Worm (Caenorhabditis elegans) whole organism, L3 larva: Measurements from ENCODE around the gene F10D7.5.

ENCODE experiments used
- R02D3.7 ChIP-seq: fragments of 150-350 bp; optimal IDR thresholded peaks from 2 replicates; lab custom pipeline; 2014; ENCODE audit warnings: missing biosample characterization, missing genetic modification characterization
- ZK546.5 ChIP-seq: sonication (generic microtip); optimal IDR thresholded peaks from 2 replicates; lab custom pipeline; 2017; ENCODE audit warnings: missing biosample characterization, missing genetic modification characterization
- ama-1 ChIP-seq: fragments of 150-350 bp; optimal IDR thresholded peaks from 2 replicates; lab custom pipeline; 2018
- ceh-16 ChIP-seq: sonication (generic microtip); optimal IDR thresholded peaks from 2 replicates; lab custom pipeline; 2017; ENCODE audit warnings: missing biosample characterization, missing genetic modification characterization
- ceh-28 ChIP-seq: fragments of 150-350 bp; optimal IDR thresholded peaks from 2 replicates; lab custom pipeline; 2014; ENCODE audit warnings: missing biosample characterization, missing genetic modification reagents, missing genetic modification characterization
- ceh-82 ChIP-seq: fragments of 150-350 bp; optimal IDR thresholded peaks from 2 replicates; lab custom pipeline; 2014; ENCODE audit warnings: missing biosample characterization, missing genetic modification characterization
- daf-12 ChIP-seq: fragments of 150-350 bp; optimal IDR thresholded peaks from 2 replicates; lab custom pipeline; 2014; ENCODE audit warnings: missing biosample characterization, missing genetic modification reagents, missing genetic modification characterization
- egl-5 ChIP-seq: fragments of 150-350 bp; optimal IDR thresholded peaks from 2 replicates; lab custom pipeline; 2017; ENCODE audit warnings: missing biosample characterization, missing genetic modification reagents, missing genetic modification characterization, inconsistent platforms
- elt-1 ChIP-seq: fragments of 150-350 bp; optimal IDR thresholded peaks from 2 replicates; lab custom pipeline; 2014; ENCODE audit warnings: missing biosample characterization, missing genetic modification characterization
- elt-2 ChIP-seq: sonication (generic microtip); optimal IDR thresholded peaks from 2 replicates; lab custom pipeline; 2016; ENCODE audit warnings: missing genetic modification reagents, mild to moderate bottlenecking, missing genetic modification characterization, missing compliant biosample characterization
- elt-3 ChIP-seq, 3 experiments: fragments of 150-350 bp in 1 of 3; sonication (generic microtip) in 2 of 3; optimal IDR thresholded peaks; 2 replicates in 2 of 3; 4 replicates in 1 of 3; lab custom pipeline; 2014 to 2017; ENCODE audit warnings: missing biosample characterization in 3 of 3, missing genetic modification characterization in 3 of 3
- eor-1 ChIP-seq, 2 experiments: fragments of 150-350 bp; optimal IDR thresholded peaks; 2 replicates each; lab custom pipeline; 2014 to 2018; ENCODE audit warnings: missing biosample characterization in 2 of 2, missing genetic modification characterization in 2 of 2
- fkh-10 ChIP-seq: sonication (generic microtip); optimal IDR thresholded peaks from 2 replicates; lab custom pipeline; 2017; ENCODE audit warnings: missing biosample characterization, missing genetic modification reagents, missing genetic modification characterization
- fkh-2 ChIP-seq: fragments of 150-350 bp; optimal IDR thresholded peaks from 2 replicates; lab custom pipeline; 2014; ENCODE audit warnings: missing biosample characterization, missing genetic modification reagents, missing genetic modification characterization
- fos-1 ChIP-seq: fragments of 150-350 bp; optimal IDR thresholded peaks from 2 replicates; lab custom pipeline; 2014; ENCODE audit warnings: missing biosample characterization, missing genetic modification characterization
- hmg-11 ChIP-seq: sonication (generic microtip); optimal IDR thresholded peaks from 2 replicates; lab custom pipeline; 2016; ENCODE audit warnings: missing genetic modification characterization, missing compliant biosample characterization
- jun-1 ChIP-seq: fragments of 150-350 bp; optimal IDR thresholded peaks from 2 replicates; lab custom pipeline; 2014; ENCODE audit warnings: missing biosample characterization, missing genetic modification reagents, missing genetic modification characterization
- lin-15B ChIP-seq: fragments of 150-350 bp; optimal IDR thresholded peaks from 2 replicates; lab custom pipeline; 2014; ENCODE audit warnings: missing biosample characterization, missing genetic modification characterization
- lin-39 ChIP-seq: fragments of 150-350 bp; optimal IDR thresholded peaks from 2 replicates; lab custom pipeline; 2018; ENCODE audit warnings: missing biosample characterization, missing genetic modification reagents, missing genetic modification characterization
- lsy-12 ChIP-seq: sonication (generic microtip); optimal IDR thresholded peaks from 2 replicates; lab custom pipeline; 2016; ENCODE audit warnings: mild to moderate bottlenecking, missing genetic modification characterization, missing compliant biosample characterization
- nfya-1 ChIP-seq: sonication (generic microtip); optimal IDR thresholded peaks from 2 replicates; lab custom pipeline; 2017; ENCODE audit warnings: missing genetic modification characterization, mild to moderate bottlenecking, missing compliant biosample characterization, antibody characterized with exemption, moderate library complexity; ENCODE audit not compliant: insufficient read depth
- nhr-12 ChIP-seq: fragments of 150-350 bp; optimal IDR thresholded peaks from 2 replicates; lab custom pipeline; 2014; ENCODE audit warnings: missing biosample characterization, missing genetic modification characterization
- nhr-23 ChIP-seq: fragments of 150-350 bp; optimal IDR thresholded peaks from 2 replicates; lab custom pipeline; 2014; ENCODE audit warnings: missing biosample characterization, missing genetic modification reagents, missing genetic modification characterization
- nhr-25 ChIP-seq: sonication (generic microtip); optimal IDR thresholded peaks from 2 replicates; lab custom pipeline; 2017; ENCODE audit warnings: missing biosample characterization, missing genetic modification characterization
- nhr-28 ChIP-seq: fragments of 150-350 bp; optimal IDR thresholded peaks from 2 replicates; lab custom pipeline; 2014; ENCODE audit warnings: missing biosample characterization, missing genetic modification characterization
- nhr-43 ChIP-seq: sonication (generic microtip); optimal IDR thresholded peaks from 2 replicates; lab custom pipeline; 2016; ENCODE audit warnings: mild to moderate bottlenecking, missing genetic modification characterization, missing compliant biosample characterization; ENCODE audit not compliant: poor library complexity, severe bottlenecking
- nhr-67 ChIP-seq: fragments of 150-350 bp; optimal IDR thresholded peaks from 2 replicates; lab custom pipeline; 2014; ENCODE audit warnings: missing biosample characterization, missing genetic modification characterization
- nhr-76 ChIP-seq: fragments of 150-350 bp; sonication (generic microtip); optimal IDR thresholded peaks from 5 replicates; lab custom pipeline; 2014; ENCODE audit warnings: missing biosample characterization, missing genetic modification characterization
- nhr-77 ChIP-seq: fragments of 150-350 bp; optimal IDR thresholded peaks from 2 replicates; lab custom pipeline; 2014; ENCODE audit warnings: missing biosample characterization, missing genetic modification characterization
- pha-4 ChIP-seq: fragments of 150-350 bp; optimal IDR thresholded peaks from 2 replicates; lab custom pipeline; 2014; ENCODE audit warnings: missing biosample characterization, missing genetic modification reagents, missing genetic modification characterization
- pqm-1 ChIP-seq: fragments of 150-350 bp; optimal IDR thresholded peaks from 2 replicates; lab custom pipeline; 2017; ENCODE audit warnings: missing biosample characterization, missing genetic modification characterization, inconsistent platforms
- sea-2 ChIP-seq: fragments of 150-350 bp; sonication (generic microtip); optimal IDR thresholded peaks from 4 replicates; lab custom pipeline; 2014; ENCODE audit warnings: missing biosample characterization, missing genetic modification reagents, missing genetic modification characterization
- skn-1 ChIP-seq: fragments of 150-350 bp; optimal IDR thresholded peaks from 2 replicates; lab custom pipeline; 2014; ENCODE audit warnings: missing biosample characterization, missing genetic modification characterization
- snpc-4 ChIP-seq: fragments of 150-350 bp; optimal IDR thresholded peaks from 2 replicates; lab custom pipeline; 2014; ENCODE audit warnings: missing biosample characterization, missing genetic modification characterization
- tbx-2 ChIP-seq: sonication (generic microtip); optimal IDR thresholded peaks from 2 replicates; lab custom pipeline; 2016; ENCODE audit warnings: mild to moderate bottlenecking, missing genetic modification characterization, missing compliant biosample characterization
- unc-39 ChIP-seq: sonication (generic microtip); optimal IDR thresholded peaks from 4 replicates; lab custom pipeline; 2017; ENCODE audit warnings: missing biosample characterization, missing genetic modification characterization
- unc-62 ChIP-seq: fragments of 150-350 bp; sonication (generic microtip); optimal IDR thresholded peaks from 4 replicates; lab custom pipeline; 2014; ENCODE audit warnings: missing biosample characterization, missing genetic modification reagents, missing genetic modification characterization
- zag-1 ChIP-seq: fragments of 150-350 bp; optimal IDR thresholded peaks from 2 replicates; lab custom pipeline; 2014; ENCODE audit warnings: missing biosample characterization, missing genetic modification characterization
- ztf-11 ChIP-seq: fragments of 150-350 bp; optimal IDR thresholded peaks from 2 replicates; lab custom pipeline; 2014; ENCODE audit warnings: missing biosample characterization, missing genetic modification characterization
- ztf-4 ChIP-seq: fragments of 150-350 bp; optimal IDR thresholded peaks from 2 replicates; lab custom pipeline; 2014; ENCODE audit warnings: missing biosample characterization, missing genetic modification characterization

F10D7.5 gene

DNA sequence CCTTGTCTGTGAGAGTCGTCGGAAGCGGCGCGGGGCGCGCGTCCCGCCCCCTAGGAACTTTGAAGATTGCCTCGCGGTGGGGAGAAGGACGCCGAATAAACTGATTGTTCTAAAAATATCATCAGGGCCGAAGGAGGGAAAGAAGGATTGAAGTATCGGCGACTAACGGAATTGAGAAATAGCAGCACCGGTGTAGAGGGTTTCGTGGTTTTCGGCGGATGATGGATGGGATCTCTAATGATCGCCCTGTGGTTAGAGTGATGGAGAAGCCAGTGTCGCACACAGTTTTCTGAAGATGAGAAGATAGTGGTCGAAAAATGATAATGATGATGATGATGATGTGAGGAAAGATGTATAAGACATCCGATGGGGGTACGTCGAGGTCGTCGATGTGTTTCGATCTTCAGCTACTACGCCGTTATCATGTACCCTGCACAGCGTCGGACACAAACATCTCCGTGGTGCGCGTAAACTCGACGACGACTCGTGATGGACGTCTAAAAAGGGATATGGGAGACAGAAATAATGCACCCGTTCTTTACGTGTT, 30.2 kb upstream of the F10D7.5 start, which contains the start of gene osm-11:
Gene osm-11 (minus strand): TSS at position 51 of the 547 bp plus-strand sequence.
- TF ChIP-seq nhr-23 (tag; lab: Kevin White, UChicago) (peak; percentile 46), pqm-1 (tag; lab: Kevin White, UChicago) (no peak), nhr-25 (tag; lab: Kevin White, UChicago) (peak; percentile 45), elt-3 (tag; optimal IDR thresholded peaks at IDR 0.05; lab: Kevin White, UChicago) (peak; percentile 26 to 78 (median 41)), lin-39 (tag; lab: Kevin White, UChicago) (peak; percentile 2), nhr-43 (tag; lab: Kevin White, UChicago) (peak; percentile 89)

DNA sequence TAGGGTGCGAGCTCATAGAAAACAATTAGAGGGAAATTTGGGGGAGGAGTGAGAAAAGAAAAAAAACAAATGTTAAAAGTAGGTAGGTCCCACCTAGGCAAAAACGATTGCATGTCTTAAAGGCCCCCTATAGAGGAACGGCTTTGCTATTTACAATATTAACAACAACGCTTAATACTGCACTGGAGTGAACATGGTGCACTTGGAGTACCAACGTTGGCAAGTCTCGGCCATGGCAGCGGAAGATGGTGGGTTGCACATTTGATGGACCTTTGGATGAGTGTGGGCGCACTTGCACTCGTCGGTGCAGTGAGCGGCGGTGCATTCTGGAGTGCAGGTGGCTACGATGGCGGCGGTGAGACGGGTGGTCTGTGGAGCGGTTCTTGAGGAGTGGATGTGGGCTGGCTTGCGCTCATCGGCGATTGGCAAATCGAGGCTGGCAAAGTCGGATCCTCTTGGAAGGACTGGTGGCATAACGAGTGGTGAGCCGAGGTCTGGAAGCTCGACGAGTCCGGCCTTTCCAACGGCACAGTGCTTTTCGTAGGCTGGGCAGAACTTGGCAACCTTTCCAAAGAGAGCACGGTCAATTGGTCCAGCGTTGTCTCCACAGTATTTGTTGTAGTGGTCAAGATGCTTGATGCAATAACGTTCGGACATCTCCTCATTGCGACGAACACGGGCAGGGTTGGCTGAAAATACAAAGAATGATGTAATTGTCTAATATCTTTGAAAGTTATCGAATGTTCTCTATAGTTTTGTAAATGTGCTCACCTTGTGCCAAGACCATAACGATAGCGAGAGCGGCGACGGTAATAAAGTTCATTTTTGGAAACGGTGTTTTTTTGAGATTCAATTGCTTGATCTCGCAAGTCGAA, 29.4 kb upstream of the F10D7.5 start:
- TF ChIP-seq nhr-23 (tag; lab: Kevin White, UChicago): no peak
- no peak for TF ChIP-seq fos-1 (tag; lab: Kevin White, UChicago)
- no peak for TF ChIP-seq hmg-11 (tag; lab: Kevin White, UChicago)
- TF ChIP-seq zag-1 (tag; lab: Kevin White, UChicago): no peak
- peak; percentile 20 for TF ChIP-seq jun-1 (tag; lab: Kevin White, UChicago)
- TF ChIP-seq nhr-76: no peak
- no peak for TF ChIP-seq unc-62
- TF ChIP-seq nhr-25 (tag; lab: Kevin White, UChicago): peak; percentile 74
- peak; percentile 32 for TF ChIP-seq nfya-1
- no peak for TF ChIP-seq snpc-4 (tag; lab: Kevin White, UChicago)
- no peak for TF ChIP-seq fkh-10 (GFP tag; lab: Kevin White, UChicago)
- TF ChIP-seq nhr-43 (tag; lab: Kevin White, UChicago): peak; percentile 81
- no peak for TF ChIP-seq eor-1 (tag; optimal IDR thresholded peaks at IDR 0.05; lab: Kevin White, UChicago)
- TF ChIP-seq skn-1: no peak
- TF ChIP-seq lsy-12 (tag; lab: Kevin White, UChicago): peak; percentile 69
- TF ChIP-seq egl-5: no peak
- TF ChIP-seq ztf-4 (tag; lab: Kevin White, UChicago): peak; percentile 24
- no peak for TF ChIP-seq nhr-12 (tag; lab: Kevin White, UChicago)
- peak; percentile 99 for TF ChIP-seq ama-1 (lab: Kevin White, UChicago)
- no peak for TF ChIP-seq lin-15B (tag; lab: Kevin White, UChicago)
- no peak for TF ChIP-seq ceh-82 (tag; lab: Kevin White, UChicago)

DNA sequence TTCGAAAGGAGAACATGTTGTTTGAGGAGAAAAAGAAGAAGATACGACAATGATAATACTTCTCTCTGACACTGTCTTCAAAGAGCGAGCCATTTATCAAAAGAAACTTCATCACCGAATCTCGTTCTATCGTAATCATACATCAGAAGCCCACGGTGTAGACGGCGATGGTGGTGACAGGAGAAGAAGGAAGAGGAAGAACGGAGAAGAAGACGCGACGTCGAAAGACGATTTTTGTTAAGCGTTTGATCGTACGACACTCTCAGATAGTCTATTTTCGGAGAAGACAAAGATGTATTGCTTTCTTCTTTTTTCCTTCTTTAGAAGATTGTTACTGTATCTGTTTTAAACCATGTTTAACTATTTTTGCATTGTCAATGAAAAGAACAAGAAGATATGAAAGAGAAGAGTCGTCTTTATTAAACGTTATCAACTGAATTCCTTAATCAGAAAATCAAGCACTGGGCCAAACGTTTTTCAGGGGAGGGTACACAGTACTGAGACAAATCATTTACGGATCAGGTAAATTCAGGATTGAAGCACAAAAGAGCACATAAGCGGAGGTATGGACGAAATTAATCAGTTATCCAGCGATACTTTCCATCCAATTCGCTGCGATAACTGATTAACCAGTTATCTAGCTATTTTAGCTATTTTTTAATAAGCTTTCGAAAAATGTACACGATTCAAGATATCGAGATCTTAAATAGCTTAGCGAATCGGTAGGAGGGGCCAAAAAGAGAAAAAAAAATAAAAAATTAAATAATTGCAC, 28.6 kb upstream of the F10D7.5 start:
- TF ChIP-seq zag-1 (tag; lab: Kevin White, UChicago) (no peak), R02D3.7 (tag; lab: Kevin White, UChicago) (peak; percentile 22), unc-62 (peak; percentile 45), nhr-76 (peak; percentile 41), ZK546.5 (tag; lab: Kevin White, UChicago) (no peak), hmg-11 (tag; lab: Kevin White, UChicago) (peak; percentile 5), ceh-16 (tag; lab: Kevin White, UChicago) (no peak), nhr-28 (no peak), sea-2 (no peak), lin-39 (tag; lab: Kevin White, UChicago) (no peak), lsy-12 (tag; lab: Kevin White, UChicago) (peak; percentile 52), ceh-28 (tag; lab: Kevin White, UChicago) (peak; percentile 48), nhr-67 (tag; lab: Kevin White, UChicago) (no peak), skn-1 (no peak), nhr-23 (tag; lab: Kevin White, UChicago) (peak; percentile 87), fkh-2 (tag; lab: Kevin White, UChicago) (no peak), jun-1 (tag; lab: Kevin White, UChicago) (no peak), tbx-2 (tag; lab: Kevin White, UChicago) (peak; percentile 69), nhr-12 (tag; lab: Kevin White, UChicago) (no peak), nfya-1 (no peak), ama-1 (lab: Kevin White, UChicago) (peak; percentile 97), nhr-25 (tag; lab: Kevin White, UChicago) (peak; percentile 87), fos-1 (tag; lab: Kevin White, UChicago) (peak; percentile 15), elt-1 (tag; lab: Kevin White, UChicago) (no peak), nhr-43 (tag; lab: Kevin White, UChicago) (peak; percentile 81), ztf-4 (tag; lab: Kevin White, UChicago) (peak; percentile 62), egl-5 (no peak), pha-4 (tag; lab: Kevin White, UChicago) (no peak), ztf-11 (tag; lab: Kevin White, UChicago) (no peak), pqm-1 (tag; lab: Kevin White, UChicago) (no peak), nhr-77 (tag; lab: Kevin White, UChicago) (no peak), elt-2 (tag; lab: Kevin White, UChicago) (no peak), lin-15B (tag; lab: Kevin White, UChicago) (no peak), daf-12 (tag; lab: Kevin White, UChicago) (no peak), elt-3 (tag; optimal IDR thresholded peaks at IDR 0.05; lab: Kevin White, UChicago) (peak in 2 of 3 experiments; percentile 28 to 58), fkh-10 (GFP tag; lab: Kevin White, UChicago) (no peak), unc-39 (tag; lab: Kevin White, UChicago) (no peak), eor-1 (tag; optimal IDR thresholded peaks at IDR 0.05; lab: Kevin White, UChicago) (no peak)
